Worm (Caenorhabditis elegans): ENCODE results near the gene C25F9.2.

- TF ChIP-seq nhr-90 (tag; optimal IDR thresholded peaks at IDR 0.05) (no peak), K11D2.4 (GFP tag; IDR thresholded peaks at IDR 0.05) (no peak), snpc-4 (GFP tag; optimal IDR thresholded peaks at IDR 0.05) (no peak), snpc-4 (tag; optimal IDR thresholded peaks at IDR 0.05) (no peak), lin-35 (GFP tag; optimal IDR thresholded peaks at IDR 0.05) (no peak), unc-130 (GFP tag; optimal IDR thresholded peaks at IDR 0.05) (no peak), gei-17 (GFP tag; optimal IDR thresholded peaks at IDR 0.05) (no peak), attf-3 (GFP tag; conservative IDR thresholded peaks at IDR 0.05) (no peak), B0336.3 (GFP tag; IDR thresholded peaks at IDR 0.05) (no peak), unc-62 (GFP tag; optimal IDR thresholded peaks at IDR 0.05) (no peak), T26A5.8 (tag; optimal IDR thresholded peaks at IDR 0.05) (no peak), snpc-1.3 (tag; optimal IDR thresholded peaks at IDR 0.05; ENCODE audit: insufficient read depth) (no peak)
Observed at ce11 chrV:19429605-19430004, 8.3 kb downstream of the C25F9.2 start.
